Worm (Caenorhabditis elegans) whole organism, L3 larva: Measurements from ENCODE around the gene sre-2.

ENCODE experiments used
- ZK546.5 ChIP-seq: sonication (generic microtip); optimal IDR thresholded peaks from 2 replicates; lab custom pipeline; 2017; ENCODE audit warnings: missing biosample characterization, missing genetic modification characterization
- aly-2 ChIP-seq: fragments of 150-350 bp; optimal IDR thresholded peaks from 2 replicates; lab custom pipeline; 2014; ENCODE audit warnings: missing biosample characterization, missing genetic modification characterization
- ama-1 ChIP-seq: fragments of 150-350 bp; optimal IDR thresholded peaks from 2 replicates; lab custom pipeline; 2018
- ceh-28 ChIP-seq: fragments of 150-350 bp; optimal IDR thresholded peaks from 2 replicates; lab custom pipeline; 2014; ENCODE audit warnings: missing biosample characterization, missing genetic modification reagents, missing genetic modification characterization
- ceh-82 ChIP-seq: fragments of 150-350 bp; optimal IDR thresholded peaks from 2 replicates; lab custom pipeline; 2014; ENCODE audit warnings: missing biosample characterization, missing genetic modification characterization
- egl-27 ChIP-seq: sonication (generic microtip); optimal IDR thresholded peaks from 4 replicates; lab custom pipeline; 2017; ENCODE audit warnings: missing biosample characterization, missing genetic modification reagents, missing genetic modification characterization
- egl-5 ChIP-seq: fragments of 150-350 bp; optimal IDR thresholded peaks from 2 replicates; lab custom pipeline; 2017; ENCODE audit warnings: missing biosample characterization, missing genetic modification reagents, missing genetic modification characterization, inconsistent platforms
- elt-1 ChIP-seq: fragments of 150-350 bp; optimal IDR thresholded peaks from 2 replicates; lab custom pipeline; 2014; ENCODE audit warnings: missing biosample characterization, missing genetic modification characterization
- elt-2 ChIP-seq: sonication (generic microtip); optimal IDR thresholded peaks from 2 replicates; lab custom pipeline; 2016; ENCODE audit warnings: missing genetic modification reagents, mild to moderate bottlenecking, missing genetic modification characterization, missing compliant biosample characterization
- elt-3 ChIP-seq, 3 experiments: fragments of 150-350 bp in 1 of 3; sonication (generic microtip) in 2 of 3; optimal IDR thresholded peaks; 2 replicates in 2 of 3; 4 replicates in 1 of 3; lab custom pipeline; 2014 to 2017; ENCODE audit warnings: missing biosample characterization in 3 of 3, missing genetic modification characterization in 3 of 3
- fkh-10 ChIP-seq: sonication (generic microtip); optimal IDR thresholded peaks from 2 replicates; lab custom pipeline; 2017; ENCODE audit warnings: missing biosample characterization, missing genetic modification reagents, missing genetic modification characterization
- fkh-2 ChIP-seq: fragments of 150-350 bp; optimal IDR thresholded peaks from 2 replicates; lab custom pipeline; 2014; ENCODE audit warnings: missing biosample characterization, missing genetic modification reagents, missing genetic modification characterization
- fos-1 ChIP-seq: fragments of 150-350 bp; optimal IDR thresholded peaks from 2 replicates; lab custom pipeline; 2014; ENCODE audit warnings: missing biosample characterization, missing genetic modification characterization
- hmg-11 ChIP-seq: sonication (generic microtip); optimal IDR thresholded peaks from 2 replicates; lab custom pipeline; 2016; ENCODE audit warnings: missing genetic modification characterization, missing compliant biosample characterization
- jun-1 ChIP-seq: fragments of 150-350 bp; optimal IDR thresholded peaks from 2 replicates; lab custom pipeline; 2014; ENCODE audit warnings: missing biosample characterization, missing genetic modification reagents, missing genetic modification characterization
- lsy-12 ChIP-seq: sonication (generic microtip); optimal IDR thresholded peaks from 2 replicates; lab custom pipeline; 2016; ENCODE audit warnings: mild to moderate bottlenecking, missing genetic modification characterization, missing compliant biosample characterization
- mml-1 ChIP-seq: fragments of 150-350 bp; sonication (generic microtip); optimal IDR thresholded peaks from 3 replicates; lab custom pipeline; 2014; ENCODE audit warnings: missing biosample characterization, missing genetic modification characterization
- nfya-1 ChIP-seq: sonication (generic microtip); optimal IDR thresholded peaks from 2 replicates; lab custom pipeline; 2017; ENCODE audit warnings: missing genetic modification characterization, mild to moderate bottlenecking, missing compliant biosample characterization, antibody characterized with exemption, moderate library complexity; ENCODE audit not compliant: insufficient read depth
- nhr-11 ChIP-seq: fragments of 150-350 bp; optimal IDR thresholded peaks from 2 replicates; lab custom pipeline; 2014; ENCODE audit warnings: missing biosample characterization, missing genetic modification characterization
- nhr-12 ChIP-seq: fragments of 150-350 bp; optimal IDR thresholded peaks from 2 replicates; lab custom pipeline; 2014; ENCODE audit warnings: missing biosample characterization, missing genetic modification characterization
- nhr-237 ChIP-seq: fragments of 150-350 bp; optimal IDR thresholded peaks from 2 replicates; lab custom pipeline; 2014; ENCODE audit warnings: missing biosample characterization, missing genetic modification characterization
- nhr-25 ChIP-seq: sonication (generic microtip); optimal IDR thresholded peaks from 2 replicates; lab custom pipeline; 2017; ENCODE audit warnings: missing biosample characterization, missing genetic modification characterization
- nhr-43 ChIP-seq: sonication (generic microtip); optimal IDR thresholded peaks from 2 replicates; lab custom pipeline; 2016; ENCODE audit warnings: mild to moderate bottlenecking, missing genetic modification characterization, missing compliant biosample characterization; ENCODE audit not compliant: poor library complexity, severe bottlenecking
- nhr-67 ChIP-seq: fragments of 150-350 bp; optimal IDR thresholded peaks from 2 replicates; lab custom pipeline; 2014; ENCODE audit warnings: missing biosample characterization, missing genetic modification characterization
- pha-4 ChIP-seq: fragments of 150-350 bp; optimal IDR thresholded peaks from 2 replicates; lab custom pipeline; 2014; ENCODE audit warnings: missing biosample characterization, missing genetic modification reagents, missing genetic modification characterization
- pqm-1 ChIP-seq: fragments of 150-350 bp; optimal IDR thresholded peaks from 2 replicates; lab custom pipeline; 2017; ENCODE audit warnings: missing biosample characterization, missing genetic modification characterization, inconsistent platforms
- skn-1 ChIP-seq: fragments of 150-350 bp; optimal IDR thresholded peaks from 2 replicates; lab custom pipeline; 2014; ENCODE audit warnings: missing biosample characterization, missing genetic modification characterization
- snpc-4 ChIP-seq: fragments of 150-350 bp; optimal IDR thresholded peaks from 2 replicates; lab custom pipeline; 2014; ENCODE audit warnings: missing biosample characterization, missing genetic modification characterization
- tbx-2 ChIP-seq: sonication (generic microtip); optimal IDR thresholded peaks from 2 replicates; lab custom pipeline; 2016; ENCODE audit warnings: mild to moderate bottlenecking, missing genetic modification characterization, missing compliant biosample characterization
- unc-39 ChIP-seq: sonication (generic microtip); optimal IDR thresholded peaks from 4 replicates; lab custom pipeline; 2017; ENCODE audit warnings: missing biosample characterization, missing genetic modification characterization
- unc-62 ChIP-seq: fragments of 150-350 bp; sonication (generic microtip); optimal IDR thresholded peaks from 4 replicates; lab custom pipeline; 2014; ENCODE audit warnings: missing biosample characterization, missing genetic modification reagents, missing genetic modification characterization
- zag-1 ChIP-seq: fragments of 150-350 bp; optimal IDR thresholded peaks from 2 replicates; lab custom pipeline; 2014; ENCODE audit warnings: missing biosample characterization, missing genetic modification characterization
- ztf-4 ChIP-seq: fragments of 150-350 bp; optimal IDR thresholded peaks from 2 replicates; lab custom pipeline; 2014; ENCODE audit warnings: missing biosample characterization, missing genetic modification characterization

The sre-2 gene

ce11 chrII:8062334-8062791, 39.6 kb downstream of the sre-2 start, which contains the start of gene ufd-2 (continued):
- no peak for TF ChIP-seq nhr-12 (tag; lab: Kevin White, UChicago)
- TF ChIP-seq nhr-43 (tag; lab: Kevin White, UChicago) = peak; percentile 36
- TF ChIP-seq fos-1 = no peak
- TF ChIP-seq nhr-67 = no peak
- no peak for TF ChIP-seq ceh-82 (tag; lab: Kevin White, UChicago)
- no peak for TF ChIP-seq nhr-11 (tag; lab: Kevin White, UChicago)
- TF ChIP-seq pqm-1 = peak; percentile 39

- TF ChIP-seq nhr-11 (tag; lab: Kevin White, UChicago) (peak; percentile 81), zag-1 (tag; lab: Kevin White, UChicago) (no peak), nhr-12 (tag; lab: Kevin White, UChicago) (no peak), fkh-2 (tag; lab: Kevin White, UChicago) (no peak)
These were observed 42.4 kb downstream of the sre-2 start for ce11 chrII:8059532-8059931.

ce11 chrII:8058769-8059168, 43.2 kb downstream of the sre-2 start, which contains the start of gene T05H10.8:
Gene T05H10.8, plus strand, starts transcription at chrII:8059069.
- TF ChIP-seq nfya-1 = no peak
- TF ChIP-seq fos-1 = no peak
- no peak for TF ChIP-seq ZK546.5 (tag; lab: Kevin White, UChicago)
- no peak for TF ChIP-seq ceh-28 (tag; lab: Kevin White, UChicago)
- TF ChIP-seq fkh-10 = no peak
- no peak for TF ChIP-seq tbx-2
- no peak for TF ChIP-seq ama-1 (lab: Kevin White, UChicago)
- no peak for TF ChIP-seq mml-1

ce11 chrII:8057911-8058310, 44.0 kb downstream of the sre-2 start:
- TF ChIP-seq nhr-12 (tag; lab: Kevin White, UChicago) (no peak), snpc-4 (tag; lab: Kevin White, UChicago) (no peak), aly-2 (tag; lab: Kevin White, UChicago) (no peak), elt-1 (no peak), elt-3 (tag; optimal IDR thresholded peaks at IDR 0.05; lab: Kevin White, UChicago) (no peak), nhr-25 (tag; lab: Kevin White, UChicago) (no peak), fkh-10 (no peak), unc-62 (GFP tag; lab: Kevin White, UChicago) (no peak), egl-5 (tag; lab: Kevin White, UChicago) (no peak), ama-1 (lab: Kevin White, UChicago) (no peak), nfya-1 (no peak), jun-1 (tag; lab: Kevin White, UChicago) (no peak), fos-1 (no peak), hmg-11 (tag; lab: Kevin White, UChicago) (no peak), pha-4 (tag; lab: Kevin White, UChicago) (no peak)
- TF ChIP-seq, all 47 proteins: peak for 0

- no peak for TF ChIP-seq nfya-1
- TF ChIP-seq unc-39 (tag; lab: Kevin White, UChicago) = no peak
- no peak for TF ChIP-seq fos-1
- no peak for TF ChIP-seq jun-1 (tag; lab: Kevin White, UChicago)
- no peak for TF ChIP-seq pqm-1
- no peak for TF ChIP-seq fkh-10
- no peak for TF ChIP-seq ztf-4
- no peak for TF ChIP-seq nhr-12 (tag; lab: Kevin White, UChicago)
- TF ChIP-seq lsy-12 (tag; lab: Kevin White, UChicago) = no peak
- TF ChIP-seq pha-4 (tag; lab: Kevin White, UChicago) = no peak
- TF ChIP-seq egl-27 (tag; lab: Kevin White, UChicago) = no peak
- no peak for TF ChIP-seq ama-1 (lab: Kevin White, UChicago)
- no peak for TF ChIP-seq nhr-25 (tag; lab: Kevin White, UChicago)
- no peak for TF ChIP-seq nhr-237
These were observed 49.1 kb downstream of the sre-2 start, which contains the start of gene T05H10.4 for ce11 chrII:8052850-8053249. Gene T05H10.4, plus strand, starts transcription at chrII:8053150.

- no peak for TF ChIP-seq skn-1 (tag; lab: Kevin White, UChicago)
- no peak for TF ChIP-seq fkh-2 (tag; lab: Kevin White, UChicago)
- no peak for TF ChIP-seq nhr-12 (tag; lab: Kevin White, UChicago)
- no peak for TF ChIP-seq lsy-12 (tag; lab: Kevin White, UChicago)
- TF ChIP-seq egl-27 (tag; lab: Kevin White, UChicago) = no peak
- no peak for TF ChIP-seq ceh-82 (tag; lab: Kevin White, UChicago)
- TF ChIP-seq elt-2 (tag; lab: Kevin White, UChicago) = no peak
- no peak for TF ChIP-seq hmg-11 (tag; lab: Kevin White, UChicago)
- TF ChIP-seq, all 47 proteins: peak for 0
These were observed 49.8 kb downstream of the sre-2 start for ce11 chrII:8052172-8052571.
